Fruit fly (Drosophila melanogaster): ENCODE data around the gene CG33272.

CG33272 gene

DNA sequence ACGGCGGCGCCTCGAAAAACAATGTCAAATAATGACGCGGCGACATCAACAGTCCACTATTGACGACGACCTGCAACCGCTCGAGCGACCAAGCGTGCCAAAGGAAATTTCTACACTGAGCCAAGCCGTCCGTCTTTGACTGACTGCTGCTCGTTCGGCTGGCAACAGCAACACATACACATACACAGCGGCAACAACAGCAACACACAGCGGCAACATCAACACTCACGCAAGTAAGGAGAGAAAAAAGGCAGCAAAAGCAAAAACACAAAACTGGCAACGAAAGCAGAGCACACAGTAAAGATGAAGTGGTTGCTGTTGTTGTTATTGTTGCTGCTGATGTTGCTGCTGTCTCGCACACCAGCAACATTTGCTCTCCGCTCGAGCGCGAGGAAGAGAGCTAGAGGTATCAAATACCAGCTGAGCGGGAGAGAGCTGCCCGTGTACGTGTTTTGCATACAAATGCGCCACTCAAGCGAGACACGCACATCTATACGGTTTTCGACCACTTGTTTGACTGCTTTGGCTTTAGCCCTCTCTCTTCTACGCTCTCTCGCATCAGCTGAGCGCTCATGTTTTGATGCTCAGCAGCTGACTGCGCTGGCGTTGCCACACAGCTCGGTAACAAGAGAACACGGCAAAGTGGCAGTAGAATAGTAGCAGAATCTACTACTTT, 42.7 kb upstream of the CG33272 start (continued):
- no peak for TF ChIP-seq Ada2b (GFP tag; IDR thresholded peaks at IDR 0.05)
- TF ChIP-seq CG10654 (GFP tag; optimal IDR thresholded peaks at IDR 0.05), result no peak
- TF ChIP-seq Gsc (GFP tag; IDR thresholded peaks at IDR 0.05), result no peak
- no peak for TF ChIP-seq Sry-β (GFP tag; optimal IDR thresholded peaks at IDR 0.05)
- no peak for TF ChIP-seq fd3F (GFP tag; optimal IDR thresholded peaks at IDR 0.05)
- TF ChIP-seq eve (GFP tag; optimal IDR thresholded peaks at IDR 0.05), result no peak
- no peak; the same call in 2 of the 3 replicates for TF ChIP-seq HLH4C (GFP tag; IDR thresholded peaks at IDR 0.05; ENCODE audit: partially characterized antibody)
- no peak for TF ChIP-seq CG18764 (GFP tag; optimal IDR thresholded peaks at IDR 0.05)
- TF ChIP-seq so (GFP tag; IDR thresholded peaks at IDR 0.05), result peak; percentile 79; the same call in 2 of the 3 replicates
- TF ChIP-seq CG13296 (GFP tag; optimal IDR thresholded peaks at IDR 0.05), result peak; percentile 44
- TF ChIP-seq tgo (GFP tag; IDR thresholded peaks at IDR 0.05), result no peak
- TF ChIP-seq Nf-YC (tag; optimal IDR thresholded peaks at IDR 0.05), result peak; percentile 58
- TF ChIP-seq exex (tag; optimal IDR thresholded peaks at IDR 0.05), result no peak
- 0 out of 2 replicates have a peak, but pooled peaks have one; percentile 31 for TF ChIP-seq CG32532 (GFP tag; IDR thresholded peaks at IDR 0.05)
- peak in 1 of 2 experiments; percentile 53 for TF ChIP-seq Hr51 (GFP tag; optimal IDR thresholded peaks at IDR 0.05)
- TF ChIP-seq abd-A (tag; optimal IDR thresholded peaks at IDR 0.05), result peak; percentile 88
- TF ChIP-seq CG34224 (GFP tag; IDR thresholded peaks at IDR 0.05; ENCODE audit: partially characterized antibody), result peak; percentile 94
- peak; percentile 85; the same call in 1 of the 2 replicates for TF ChIP-seq vvl (GFP tag; IDR thresholded peaks at IDR 0.05)
- peak; percentile 82 for TF ChIP-seq Dll (GFP tag; IDR thresholded peaks at IDR 0.05; ENCODE audit: partially characterized antibody)
- no peak for TF ChIP-seq CG3065 (GFP tag; optimal IDR thresholded peaks at IDR 0.05)
- TF ChIP-seq CG10462 (GFP tag; optimal IDR thresholded peaks at IDR 0.05), result no peak
- TF ChIP-seq sim (GFP tag; IDR thresholded peaks at IDR 0.05), result no peak
- TF ChIP-seq ato (GFP tag; IDR thresholded peaks at IDR 0.05; ENCODE audit: partially characterized antibody), result peak; percentile 15; the same call in 1 of the 2 replicates
- TF ChIP-seq Sox100B (GFP tag; optimal IDR thresholded peaks at IDR 0.05), result no peak
- peak in 1 of 2 experiments; percentile 79 for TF ChIP-seq bsh (GFP tag; optimal IDR thresholded peaks at IDR 0.05)
- peak; percentile 29 for TF ChIP-seq vfl (GFP tag; optimal IDR thresholded peaks at IDR 0.05)
- no peak for TF ChIP-seq ttk (GFP tag; IDR thresholded peaks at IDR 0.05)
- TF ChIP-seq lmd (GFP tag; IDR thresholded peaks at IDR 0.05), result no peak
- no peak for TF ChIP-seq CG4730 (GFP tag; IDR thresholded peaks at IDR 0.05)
- peak; percentile 23; the same call in 1 of the 2 replicates for TF ChIP-seq inv (GFP tag; IDR thresholded peaks at IDR 0.05; ENCODE audit: partially characterized antibody)
- TF ChIP-seq Rfx (GFP tag; IDR thresholded peaks at IDR 0.05), result peak; percentile 39; the same call in 1 of the 2 replicates
- TF ChIP-seq CG9932 (GFP tag; IDR thresholded peaks at IDR 0.05), result peak; percentile 19; the same call in 1 of the 2 replicates
- no peak for TF ChIP-seq CG4707 (GFP tag; optimal IDR thresholded peaks at IDR 0.05)
- peak; percentile 6; the same call in 1 of the 2 replicates for TF ChIP-seq CG14014 (GFP tag; IDR thresholded peaks at IDR 0.05)
- TF ChIP-seq NC2α (GFP tag; optimal IDR thresholded peaks at IDR 0.05), result no peak
- TF ChIP-seq CG3847 (GFP tag; IDR thresholded peaks at IDR 0.05), result no peak
- TF ChIP-seq CG9609 (GFP tag; optimal IDR thresholded peaks at IDR 0.05), result no peak
- no peak for TF ChIP-seq CG15073 (GFP tag; optimal IDR thresholded peaks at IDR 0.05)
- TF ChIP-seq ash1 (GFP tag; optimal IDR thresholded peaks at IDR 0.05), result peak; percentile 17
- no peak for TF ChIP-seq chn (GFP tag; optimal IDR thresholded peaks at IDR 0.05)
- TF ChIP-seq jing (GFP tag; optimal IDR thresholded peaks at IDR 0.05), result no peak
- TF ChIP-seq wor (GFP tag; IDR thresholded peaks at IDR 0.05), result no peak
- no peak for TF ChIP-seq CG10321 (GFP tag; IDR thresholded peaks at IDR 0.05)
- no peak for TF ChIP-seq CG31388 (GFP tag; optimal IDR thresholded peaks at IDR 0.05)
- TF ChIP-seq CG18262 (tag; optimal IDR thresholded peaks at IDR 0.05), result peak; percentile 36
- TF ChIP-seq jumu (GFP tag; optimal IDR thresholded peaks at IDR 0.05), result no peak
- peak; percentile 77 for TF ChIP-seq chm (GFP tag; IDR thresholded peaks at IDR 0.05)
- peak in 1 of 3 experiments; percentile 70 for TF ChIP-seq Stat92E (GFP tag; optimal IDR thresholded peaks at IDR 0.05)
- TF ChIP-seq amos (GFP tag; IDR thresholded peaks at IDR 0.05; ENCODE audit: partially characterized antibody), result no peak; the same call in 1 of the 2 replicates
